Worm (Caenorhabditis elegans): ENCODE data around the gene gtf-2E2.
"Not testable (repeated sequence)": the region's sequence is repeated elsewhere in the genome, so short reads cannot be mapped to it uniquely, and the experiment has no call there.

DNA sequence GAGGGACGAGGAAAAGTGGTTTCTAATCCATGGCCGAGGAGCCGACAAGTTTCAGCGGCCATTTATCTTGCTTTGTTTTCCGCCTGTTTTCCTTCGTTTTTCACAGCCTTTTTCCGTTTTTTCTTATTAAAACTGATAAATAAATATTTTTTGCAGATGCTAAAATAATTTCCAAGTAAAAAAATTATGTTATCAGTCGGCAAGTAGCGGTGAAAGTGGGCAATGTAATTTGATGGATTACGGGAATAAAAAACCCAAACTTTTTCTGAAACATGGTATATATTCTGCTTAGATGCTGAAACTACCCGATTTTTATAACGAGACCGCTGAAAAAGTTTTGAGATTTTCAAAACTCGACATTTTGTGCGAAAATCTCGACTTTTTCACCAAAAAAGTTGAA, 9.7 kb upstream of the gtf-2E2 start, which contains the start of gene dhgd-1:
- not testable (repeated sequence) for TF ChIP-seq ZK546.5 (tag; optimal IDR thresholded peaks at IDR 0.05); ztf-4 (tag; optimal IDR thresholded peaks at IDR 0.05); ztf-11 (tag; optimal IDR thresholded peaks at IDR 0.05); nhr-11 (tag; optimal IDR thresholded peaks at IDR 0.05); blmp-1 (tag; optimal IDR thresholded peaks at IDR 0.05; ENCODE audit: insufficient read depth); snpc-4 (tag; optimal IDR thresholded peaks at IDR 0.05); nhr-10 (tag; optimal IDR thresholded peaks at IDR 0.05); lsy-2 (tag; optimal IDR thresholded peaks at IDR 0.05); unc-39 (tag; optimal IDR thresholded peaks at IDR 0.05); nhr-237 (tag; optimal IDR thresholded peaks at IDR 0.05); nhr-25 (tag; optimal IDR thresholded peaks at IDR 0.05); lin-13 (GFP tag; optimal IDR thresholded peaks at IDR 0.05); nhr-12 (tag; optimal IDR thresholded peaks at IDR 0.05)
